Worm (Caenorhabditis elegans): ENCODE measurements around the gene fbxb-42.

The fbxb-42 gene

DNA sequence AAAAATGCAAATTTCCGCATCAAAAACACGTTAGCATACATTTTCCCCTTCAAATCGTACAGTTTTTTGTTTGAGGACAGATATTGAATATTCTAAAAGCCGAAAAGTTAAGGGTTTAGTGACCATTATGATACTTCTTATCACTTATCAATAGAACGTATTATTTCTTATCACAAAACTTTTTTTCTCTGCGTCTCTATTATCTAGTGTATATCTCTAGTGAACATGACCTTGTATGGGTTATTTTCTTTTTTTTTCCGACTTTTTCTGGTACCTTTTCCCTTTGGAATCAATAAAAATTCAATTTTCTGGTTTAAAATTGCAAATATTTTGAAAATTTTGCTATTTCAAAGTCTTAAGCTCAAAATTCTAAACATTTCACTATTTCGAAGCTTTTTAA lies 33.8 kb upstream of the fbxb-42 start:
- TF ChIP-seq elt-2 (tag; optimal IDR thresholded peaks at IDR 0.05) (peak; percentile 82), lim-6 (tag; optimal IDR thresholded peaks at IDR 0.05) (no peak), T23F11.4 (GFP tag; optimal IDR thresholded peaks at IDR 0.05) (no peak), ceh-31 (tag; optimal IDR thresholded peaks at IDR 0.05) (no peak)

DNA sequence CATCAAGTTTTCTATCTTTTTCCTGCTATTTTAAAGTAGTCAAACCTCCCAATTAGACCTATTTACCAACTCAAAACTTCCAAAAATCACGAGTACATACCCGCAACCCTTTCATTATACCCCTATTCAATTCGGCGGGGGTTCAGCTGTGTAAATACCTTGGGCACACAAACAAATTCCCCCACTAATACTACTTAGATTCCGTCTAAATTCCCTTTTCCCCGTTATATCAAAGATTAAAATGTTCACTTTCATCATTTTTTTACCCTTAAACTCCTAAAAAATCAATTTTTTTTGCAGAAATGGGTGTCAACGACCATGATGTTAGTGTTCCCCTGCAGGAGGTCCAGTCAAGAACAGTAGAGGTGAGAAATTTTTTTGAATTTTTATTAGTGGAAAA lies 33.2 kb upstream of the fbxb-42 start, which contains the start of gene fdgt-1:
TSS of gene fdgt-1 (plus strand) at position 301 of the 400 bp plus-strand sequence.
- TF ChIP-seq ceh-19 (GFP tag; optimal IDR thresholded peaks at IDR 0.05) (no peak), pha-2 (tag; optimal IDR thresholded peaks at IDR 0.05) (no peak), sdc-2 (tag; optimal IDR thresholded peaks at IDR 0.05) (no peak), pag-3 (tag; optimal IDR thresholded peaks at IDR 0.05; ENCODE audit: borderline replicate concordance) (no peak), hlh-13 (GFP tag; optimal IDR thresholded peaks at IDR 0.05) (no peak), fkh-10 (GFP tag; optimal IDR thresholded peaks at IDR 0.05) (no peak), C08G9.2 (tag; optimal IDR thresholded peaks at IDR 0.05) (no peak), ceh-14 (tag; optimal IDR thresholded peaks at IDR 0.05) (no peak), odd-2 (tag; optimal IDR thresholded peaks at IDR 0.05) (no peak), eyg-1 (tag; optimal IDR thresholded peaks at IDR 0.05) (no peak), fkh-6 (tag; optimal IDR thresholded peaks at IDR 0.05) (no peak), pros-1 (tag; optimal IDR thresholded peaks at IDR 0.05) (no peak), nhr-232 (tag; optimal IDR thresholded peaks at IDR 0.05) (no peak), ztf-16 (tag; optimal IDR thresholded peaks at IDR 0.05) (no peak), npax-4 (tag; optimal IDR thresholded peaks at IDR 0.05) (no peak), elt-2 (tag; optimal IDR thresholded peaks at IDR 0.05) (no peak), unc-86 (tag; optimal IDR thresholded peaks at IDR 0.05) (no peak), ceh-45 (GFP tag; IDR thresholded peaks at IDR 0.05) (no peak), zip-5 (tag; optimal IDR thresholded peaks at IDR 0.05) (no peak)

DNA sequence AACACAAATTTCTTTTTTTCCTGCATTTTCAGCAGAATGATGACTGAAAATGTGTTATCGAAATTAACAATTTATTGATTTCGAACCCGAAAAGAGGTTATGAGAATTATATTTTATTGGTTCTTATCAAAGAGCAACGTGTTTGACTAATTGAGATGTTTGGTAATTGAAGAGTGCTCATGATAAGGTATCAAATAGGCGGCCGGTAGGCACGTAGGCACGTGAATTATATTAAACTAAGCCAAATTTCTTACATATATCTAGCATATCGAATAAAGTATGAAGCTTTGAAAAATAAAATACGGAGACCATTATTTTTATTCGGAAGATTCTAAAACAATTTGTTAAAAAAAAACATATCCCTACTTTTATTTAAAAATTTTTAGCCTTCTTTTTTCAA lies 20.1 kb upstream of the fbxb-42 start, which contains the start of gene math-45:
TSS of gene math-45 (minus strand) at position 101 of the 400 bp plus-strand sequence.
- TF ChIP-seq elt-4 (tag; optimal IDR thresholded peaks at IDR 0.05) (no peak), ceh-31 (tag; optimal IDR thresholded peaks at IDR 0.05) (no peak), ref-2 (tag; optimal IDR thresholded peaks at IDR 0.05) (no peak), sox-4 (tag; optimal IDR thresholded peaks at IDR 0.05) (no peak), ceh-14 (tag; optimal IDR thresholded peaks at IDR 0.05) (no peak), ama-1 (optimal IDR thresholded peaks at IDR 0.05) (no peak), fkh-10 (GFP tag; optimal IDR thresholded peaks at IDR 0.05) (no peak), unc-3 (GFP tag; conservative IDR thresholded peaks at IDR 0.05) (no peak), unc-3 (tag; optimal IDR thresholded peaks at IDR 0.05) (no peak), tbx-7 (tag; optimal IDR thresholded peaks at IDR 0.05) (no peak), lin-11 (tag; optimal IDR thresholded peaks at IDR 0.05) (no peak), K09A11.1 (tag; optimal IDR thresholded peaks at IDR 0.05; ENCODE audit: insufficient read depth) (no peak), hlh-15 (tag; optimal IDR thresholded peaks at IDR 0.05) (no peak), hlh-13 (GFP tag; optimal IDR thresholded peaks at IDR 0.05) (no peak), hlh-8 (tag; optimal IDR thresholded peaks at IDR 0.05) (no peak), fkh-6 (tag; optimal IDR thresholded peaks at IDR 0.05) (no peak), mec-3 (tag; optimal IDR thresholded peaks at IDR 0.05; ENCODE audit: borderline replicate concordance) (no peak), pax-1 (tag; optimal IDR thresholded peaks at IDR 0.05) (no peak), ets-4 (tag; optimal IDR thresholded peaks at IDR 0.05) (no peak), unc-55 (GFP tag; optimal IDR thresholded peaks at IDR 0.05) (no peak)

DNA sequence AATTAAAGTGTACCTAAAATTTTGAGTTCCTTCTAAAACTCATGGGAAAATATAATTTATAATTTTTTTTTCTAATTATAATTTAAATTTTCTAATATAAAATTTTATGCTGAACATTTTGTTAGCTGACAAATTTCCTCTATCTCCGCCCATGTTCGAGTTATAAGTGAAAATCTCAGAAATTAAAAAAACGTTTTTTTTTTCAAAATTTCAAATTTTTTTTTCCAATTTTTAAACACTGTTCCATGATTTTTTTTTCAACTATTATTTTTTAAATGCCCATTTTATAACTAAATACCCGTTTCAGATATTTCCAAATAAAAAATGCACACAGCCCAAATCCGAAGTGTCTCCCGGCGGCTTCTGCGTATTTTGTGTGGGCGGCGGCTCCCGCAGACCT lies 18.5 kb upstream of the fbxb-42 start, which contains the start of gene Y51H7BR.8:
TSS of gene Y51H7BR.8 (plus strand) at position 301 of the 400 bp plus-strand sequence.
- no peak for TF ChIP-seq ttx-3 (tag; optimal IDR thresholded peaks at IDR 0.05)
- no peak for TF ChIP-seq ceh-24 (tag; optimal IDR thresholded peaks at IDR 0.05)
- no peak for TF ChIP-seq pros-1 (tag; optimal IDR thresholded peaks at IDR 0.05)
- no peak for TF ChIP-seq C08G9.2 (tag; optimal IDR thresholded peaks at IDR 0.05)
- TF ChIP-seq pha-4 (tag; optimal IDR thresholded peaks at IDR 0.05), result no peak

All from whole organism, late embryonic.